Worm (Caenorhabditis elegans) whole organism, late embryonic: Measurements from ENCODE around the gene F35G12.12.

Experiments used
- C08G9.2 ChIP-seq: sonication (generic microtip); optimal IDR thresholded peaks from 2 replicates; lab custom pipeline; 2016; ENCODE audit warnings: mild to moderate bottlenecking, missing genetic modification characterization, moderate library complexity, missing compliant biosample characterization
- C38D4.7 ChIP-seq: fragments of 200-800 bp; sonication (Bioruptor generic); optimal IDR thresholded peaks from 2 replicates; lab custom pipeline; 2018; ENCODE audit warnings: mild to moderate bottlenecking, missing genetic modification characterization, moderate library complexity, missing compliant biosample characterization
- F13H6.1 ChIP-seq: sonication (generic microtip); optimal IDR thresholded peaks from 2 replicates; lab custom pipeline; 2016; ENCODE audit warnings: missing genetic modification characterization, missing compliant biosample characterization
- K09A11.1 ChIP-seq: sonication (generic microtip); optimal IDR thresholded peaks from 2 replicates; lab custom pipeline; 2017; ENCODE audit warnings: antibody characterized with exemption, mild to moderate bottlenecking, missing genetic modification characterization, missing compliant biosample characterization; ENCODE audit not compliant: insufficient read depth
- T23F11.4 ChIP-seq: fragments of 200-800 bp; sonication (Bioruptor generic); optimal IDR thresholded peaks from 2 replicates; lab custom pipeline; 2018; ENCODE audit warnings: mild to moderate bottlenecking, missing genetic modification characterization, missing compliant biosample characterization
- ahr-1 ChIP-seq: sonication (generic microtip); optimal IDR thresholded peaks from 2 replicates; lab custom pipeline; 2016; ENCODE audit warnings: missing genetic modification characterization, missing compliant biosample characterization
- ama-1 ChIP-seq: fragments of 150-350 bp; optimal IDR thresholded peaks from 2 replicates; lab custom pipeline; 2014
- ceh-14 ChIP-seq: sonication (generic microtip); optimal IDR thresholded peaks from 2 replicates; lab custom pipeline; 2016; ENCODE audit warnings: missing genotype, missing genetic modification characterization, missing compliant biosample characterization
- ceh-18 ChIP-seq: sonication (generic microtip); optimal IDR thresholded peaks from 2 replicates; lab custom pipeline; 2016; ENCODE audit warnings: missing genetic modification characterization, missing compliant biosample characterization
- ceh-19 ChIP-seq: fragments of 200-800 bp; sonication (Bioruptor generic); optimal IDR thresholded peaks from 2 replicates; lab custom pipeline; 2018; ENCODE audit warnings: mild to moderate bottlenecking, missing genetic modification characterization, missing compliant biosample characterization
- ceh-2 ChIP-seq: sonication (generic microtip); optimal IDR thresholded peaks from 2 replicates; lab custom pipeline; 2016; ENCODE audit warnings: missing genotype, missing genetic modification characterization, missing compliant biosample characterization
- ceh-24 ChIP-seq: sonication (generic microtip); optimal IDR thresholded peaks from 2 replicates; lab custom pipeline; 2016; ENCODE audit warnings: mild to moderate bottlenecking, missing genetic modification characterization, missing compliant biosample characterization
- ceh-30 ChIP-seq: fragments of 150-350 bp; optimal IDR thresholded peaks from 2 replicates; lab custom pipeline; 2014; ENCODE audit warnings: missing biosample characterization, missing genetic modification characterization
- ceh-31 ChIP-seq: sonication (generic microtip); optimal IDR thresholded peaks from 2 replicates; lab custom pipeline; 2016; ENCODE audit warnings: missing genetic modification characterization, missing compliant biosample characterization
- ceh-34 ChIP-seq: sonication (generic microtip); optimal IDR thresholded peaks from 2 replicates; lab custom pipeline; 2016; ENCODE audit warnings: mild to moderate bottlenecking, missing genetic modification characterization, missing compliant biosample characterization
- ceh-45 ChIP-seq: fragments of 200-800 bp; sonication (Bioruptor generic); IDR thresholded peaks from 2 replicates; pipeline ENCODE4 v1.3.6; 2022; ENCODE audit warnings: missing genetic modification reagents, missing genetic modification characterization, missing compliant biosample characterization
- ceh-48 ChIP-seq: sonication (generic microtip); optimal IDR thresholded peaks from 2 replicates; lab custom pipeline; 2016; ENCODE audit warnings: missing genetic modification characterization, inconsistent platforms, missing compliant biosample characterization
- ceh-6 ChIP-seq: fragments of 200-800 bp; sonication (Bioruptor generic); optimal IDR thresholded peaks from 2 replicates; lab custom pipeline; 2018; ENCODE audit warnings: mild to moderate bottlenecking, missing genetic modification characterization, missing compliant biosample characterization
- elt-2 ChIP-seq: sonication (generic microtip); optimal IDR thresholded peaks from 2 replicates; lab custom pipeline; 2016; ENCODE audit warnings: missing genetic modification reagents, missing genetic modification characterization, missing compliant biosample characterization
- elt-4 ChIP-seq: sonication (generic microtip); optimal IDR thresholded peaks from 2 replicates; lab custom pipeline; 2016; ENCODE audit warnings: missing genetic modification characterization, missing compliant biosample characterization
- ets-4 ChIP-seq: sonication (generic microtip); optimal IDR thresholded peaks from 2 replicates; lab custom pipeline; 2016; ENCODE audit warnings: missing genetic modification characterization, missing compliant biosample characterization
- fkh-10 ChIP-seq: fragments of 150-350 bp; optimal IDR thresholded peaks from 2 replicates; lab custom pipeline; 2014; ENCODE audit warnings: missing biosample characterization, missing genetic modification reagents, missing genetic modification characterization
- fkh-6 ChIP-seq: sonication (generic microtip); optimal IDR thresholded peaks from 2 replicates; lab custom pipeline; 2016; ENCODE audit warnings: missing genetic modification characterization, missing compliant biosample characterization
- gmeb-2 ChIP-seq: sonication (generic microtip); optimal IDR thresholded peaks from 2 replicates; lab custom pipeline; 2016; ENCODE audit warnings: missing genetic modification characterization, inconsistent platforms, missing compliant biosample characterization
- hlh-13 ChIP-seq: fragments of 200-800 bp; sonication (Bioruptor generic); optimal IDR thresholded peaks from 2 replicates; lab custom pipeline; 2018; ENCODE audit warnings: mild to moderate bottlenecking, missing genetic modification characterization, missing compliant biosample characterization
- hlh-15 ChIP-seq: sonication (generic microtip); optimal IDR thresholded peaks from 2 replicates; lab custom pipeline; 2016; ENCODE audit warnings: missing genetic modification characterization, missing compliant biosample characterization
- hlh-30 ChIP-seq: sonication (generic microtip); optimal IDR thresholded peaks from 2 replicates; lab custom pipeline; 2017; ENCODE audit warnings: antibody characterized with exemption, missing genetic modification characterization, missing compliant biosample characterization; ENCODE audit not compliant: insufficient read depth
- lim-6 ChIP-seq: sonication (generic microtip); optimal IDR thresholded peaks from 2 replicates; lab custom pipeline; 2016; ENCODE audit warnings: missing genetic modification characterization, missing compliant biosample characterization
- lin-11 ChIP-seq: fragments of 200-800 bp; sonication (Bioruptor generic); optimal IDR thresholded peaks from 2 replicates; lab custom pipeline; 2018; ENCODE audit warnings: mild to moderate bottlenecking, missing genetic modification characterization, missing compliant biosample characterization
- madf-2 ChIP-seq: sonication (generic microtip); optimal IDR thresholded peaks from 2 replicates; lab custom pipeline; 2017; ENCODE audit warnings: missing genetic modification characterization, missing compliant biosample characterization
- nfya-1 ChIP-seq: sonication (generic microtip); optimal IDR thresholded peaks from 2 replicates; lab custom pipeline; 2017; ENCODE audit warnings: missing genetic modification characterization, mild to moderate bottlenecking, missing compliant biosample characterization, antibody characterized with exemption, moderate library complexity
- nhr-232 ChIP-seq: sonication (generic microtip); optimal IDR thresholded peaks from 2 replicates; lab custom pipeline; 2016; ENCODE audit warnings: missing genetic modification characterization, missing compliant biosample characterization
- odd-2 ChIP-seq: sonication (generic microtip); optimal IDR thresholded peaks from 2 replicates; lab custom pipeline; 2017; ENCODE audit warnings: antibody characterized with exemption, mild to moderate bottlenecking, missing genetic modification characterization, missing compliant biosample characterization
- pag-3 ChIP-seq: sonication (generic microtip); optimal IDR thresholded peaks from 2 replicates; lab custom pipeline; 2016; ENCODE audit warnings: missing compliant biosample characterization, missing genetic modification characterization, borderline replicate concordance
- pax-1 ChIP-seq: fragments of 150-350 bp; optimal IDR thresholded peaks from 2 replicates; lab custom pipeline; 2014; ENCODE audit warnings: missing biosample characterization, missing genetic modification characterization
- pha-4 ChIP-seq: fragments of 150-350 bp; optimal IDR thresholded peaks from 2 replicates; lab custom pipeline; 2018; ENCODE audit warnings: missing biosample characterization, missing genetic modification reagents, missing genetic modification characterization
- ref-2 ChIP-seq: sonication (generic microtip); optimal IDR thresholded peaks from 2 replicates; lab custom pipeline; 2016; ENCODE audit warnings: missing genetic modification characterization, missing compliant biosample characterization
- sox-2 ChIP-seq: fragments of 200-800 bp; sonication (Bioruptor generic); IDR thresholded peaks from 2 replicates; pipeline ENCODE4 v1.3.6; 2022; ENCODE audit warnings: missing genetic modification reagents, missing genetic modification characterization, missing compliant biosample characterization
- sox-4 ChIP-seq: sonication (generic microtip); optimal IDR thresholded peaks from 2 replicates; lab custom pipeline; 2017; ENCODE audit warnings: mild to moderate bottlenecking, missing genetic modification characterization, inconsistent platforms, missing compliant biosample characterization
- syd-9 ChIP-seq: sonication (generic microtip); optimal IDR thresholded peaks from 2 replicates; lab custom pipeline; 2016; ENCODE audit warnings: mild to moderate bottlenecking, missing genetic modification characterization, moderate library complexity, missing compliant biosample characterization
- tbx-2 ChIP-seq: sonication (generic microtip); optimal IDR thresholded peaks from 2 replicates; lab custom pipeline; 2016; ENCODE audit warnings: missing genetic modification characterization, missing compliant biosample characterization
- ttx-3 ChIP-seq: sonication (generic microtip); optimal IDR thresholded peaks from 2 replicates; lab custom pipeline; 2016; ENCODE audit warnings: missing genetic modification reagents, missing genetic modification characterization, missing compliant biosample characterization
- unc-42 ChIP-seq: sonication (generic microtip); optimal IDR thresholded peaks from 2 replicates; lab custom pipeline; 2016; ENCODE audit warnings: missing genotype, missing genetic modification characterization, missing compliant biosample characterization
- unc-55 ChIP-seq: sonication (generic microtip); optimal IDR thresholded peaks from 2 replicates; lab custom pipeline; 2017; ENCODE audit warnings: missing biosample characterization, missing genetic modification reagents, missing genetic modification characterization
- zip-5 ChIP-seq: sonication (generic microtip); optimal IDR thresholded peaks from 2 replicates; lab custom pipeline; 2016; ENCODE audit warnings: missing genetic modification characterization, missing compliant biosample characterization

Gene F35G12.12

DNA sequence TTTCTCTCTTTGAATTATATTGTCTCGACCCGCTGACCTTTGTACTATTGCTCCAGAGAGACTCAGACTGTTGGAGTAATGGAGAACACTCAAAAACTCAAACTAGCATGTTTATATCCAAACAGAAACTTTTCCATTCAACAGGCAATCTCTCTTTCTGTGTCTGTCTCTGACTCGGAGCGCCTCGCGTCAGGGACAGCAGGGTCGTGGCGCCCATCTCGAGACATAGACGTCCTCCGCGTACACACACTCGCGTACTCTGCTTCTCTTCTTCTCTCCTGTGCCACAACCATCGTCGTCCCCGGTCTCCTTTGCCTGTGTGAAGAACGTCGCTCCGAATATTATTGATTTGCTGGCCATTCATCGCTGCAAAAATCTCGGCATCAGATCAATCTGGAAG lies 29.6 kb upstream of the F35G12.12 start:
- no peak for TF ChIP-seq zip-5 (tag; lab: Kevin White, UChicago)
- no peak for TF ChIP-seq sox-2 (GFP tag; lab: Robert Waterston, UW)
- peak; percentile 34 for TF ChIP-seq ceh-18
- peak; percentile 25 for TF ChIP-seq ceh-2 (tag; lab: Kevin White, UChicago)
- TF ChIP-seq ceh-30: no peak

DNA sequence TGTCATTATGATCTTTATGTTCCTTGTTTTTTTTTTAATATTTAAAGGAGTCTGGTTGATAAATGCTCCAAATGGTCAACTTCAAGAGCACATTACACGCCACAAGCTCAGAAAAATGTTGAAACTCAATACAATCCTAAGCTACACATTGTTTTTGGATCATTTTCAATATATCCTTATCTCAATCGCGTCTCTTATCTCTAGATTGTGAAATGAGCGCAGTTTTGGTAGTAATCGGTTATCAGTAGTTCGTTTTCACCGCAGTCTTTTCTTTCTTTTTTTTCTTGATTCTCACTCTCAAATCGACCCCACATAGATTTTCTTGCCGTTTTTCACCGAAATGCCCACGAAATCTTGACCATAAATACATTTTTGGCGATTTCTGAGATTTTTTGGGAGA lies 28.7 kb upstream of the F35G12.12 start:
- no peak for TF ChIP-seq gmeb-2 (tag; lab: Kevin White, UChicago)
- peak; percentile 55 for TF ChIP-seq elt-2 (tag; lab: Kevin White, UChicago)

ce11 chrIII:4553316-4553715 lies 28.3 kb upstream of the F35G12.12 start, which contains the start of gene imph-1:
Gene imph-1, plus strand, starts transcription at chrIII:4553616.
- no peak for TF ChIP-seq elt-2 (tag; lab: Kevin White, UChicago)
- no peak for TF ChIP-seq F13H6.1
- TF ChIP-seq elt-4: no peak

- no peak for TF ChIP-seq C08G9.2 (tag; lab: Kevin White, UChicago)
- peak; percentile 33 for TF ChIP-seq unc-42 (tag; lab: Kevin White, UChicago)
Measured at ce11 chrIII:4555345-4555744, 26.2 kb upstream of the F35G12.12 start.

DNA sequence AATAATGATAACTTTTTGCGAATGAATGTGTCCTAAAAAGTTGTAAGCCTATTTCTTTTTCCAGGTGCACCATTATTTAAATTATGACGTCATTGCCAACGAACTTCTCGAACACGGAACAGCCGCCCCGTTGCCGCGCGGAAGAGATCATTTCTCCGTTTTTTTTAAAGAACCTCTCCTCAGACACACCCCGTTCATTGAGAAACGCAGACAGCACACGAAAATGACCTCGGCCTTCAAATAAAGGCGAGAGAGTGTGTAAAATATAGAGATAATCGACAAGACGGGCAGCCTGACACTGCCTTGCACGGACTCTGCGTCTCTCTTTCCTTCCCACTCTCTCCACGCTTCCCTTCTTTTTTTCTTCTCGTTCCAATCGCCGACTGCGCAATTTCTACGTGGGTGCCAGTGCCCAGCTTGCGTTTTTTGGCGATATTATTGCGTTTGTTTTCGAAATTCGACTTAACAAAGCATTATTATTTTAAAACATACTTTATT lies 21.2 kb upstream of the F35G12.12 start:
- peak; percentile 48 for TF ChIP-seq tbx-2 (tag; lab: Kevin White, UChicago)
- peak; percentile 26 for TF ChIP-seq ets-4 (tag; lab: Kevin White, UChicago)
- TF ChIP-seq fkh-6 (tag; lab: Kevin White, UChicago): no peak
- TF ChIP-seq ceh-30: no peak
- no peak for TF ChIP-seq T23F11.4
- no peak for TF ChIP-seq madf-2 (tag; lab: Kevin White, UChicago)
- no peak for TF ChIP-seq lim-6 (tag; lab: Kevin White, UChicago)
- TF ChIP-seq sox-4: no peak
- peak; percentile 41 for TF ChIP-seq F13H6.1
- no peak for TF ChIP-seq pha-4 (tag; lab: Kevin White, UChicago)
- no peak for TF ChIP-seq zip-5 (tag; lab: Kevin White, UChicago)
- peak; percentile 81 for TF ChIP-seq nfya-1
- TF ChIP-seq ceh-19 (GFP tag; lab: Kevin White, UChicago): no peak
- TF ChIP-seq nhr-232 (tag; lab: Kevin White, UChicago): no peak
- TF ChIP-seq pax-1 (tag; lab: Kevin White, UChicago): peak; percentile 23
- TF ChIP-seq ceh-48: no peak
- no peak for TF ChIP-seq ref-2 (tag; lab: Kevin White, UChicago)
- TF ChIP-seq ttx-3: no peak
- no peak for TF ChIP-seq hlh-15
- no peak for TF ChIP-seq lin-11
- no peak for TF ChIP-seq gmeb-2 (tag; lab: Kevin White, UChicago)
- no peak for TF ChIP-seq ceh-24 (tag; lab: Kevin White, UChicago)
- TF ChIP-seq ceh-45 (GFP tag; lab: Robert Waterston, UW): no peak
- peak; percentile 26 for TF ChIP-seq hlh-30 (tag; lab: Kevin White, UChicago)
- no peak for TF ChIP-seq hlh-13 (GFP tag; lab: Kevin White, UChicago)
- TF ChIP-seq syd-9 (tag; lab: Kevin White, UChicago): no peak
- no peak for TF ChIP-seq C38D4.7 (GFP tag; lab: Kevin White, UChicago)
- TF ChIP-seq ahr-1: no peak
- no peak for TF ChIP-seq pag-3 (tag; lab: Kevin White, UChicago)
- TF ChIP-seq ceh-31 (tag; lab: Kevin White, UChicago): peak; percentile 66
- no peak for TF ChIP-seq ceh-14 (tag; lab: Kevin White, UChicago)
- no peak for TF ChIP-seq fkh-10
- no peak for TF ChIP-seq ceh-6 (GFP tag; lab: Kevin White, UChicago)
- no peak for TF ChIP-seq odd-2 (tag; lab: Kevin White, UChicago)
- TF ChIP-seq unc-55 (GFP tag; lab: Kevin White, UChicago): peak; percentile 67
- TF ChIP-seq K09A11.1: no peak
- TF ChIP-seq ceh-34 (tag; lab: Kevin White, UChicago): peak; percentile 64
- peak; percentile 52 for TF ChIP-seq ama-1 (lab: Kevin White, UChicago)
